Worm (Caenorhabditis elegans) whole organism, L4/young adult: ENCODE results near the gene F38E11.6.

Experiments
- W03F9.2 ChIP-seq: fragments of 150-350 bp; optimal IDR thresholded peaks from 2 replicates; lab custom pipeline; 2014; ENCODE audit warnings: missing biosample characterization, missing genetic modification characterization
- him-1 ChIP-seq: sonication (generic microtip); optimal IDR thresholded peaks from 2 replicates; lab custom pipeline; 2016; ENCODE audit warnings: missing genotype, missing genetic modification reagents, missing genetic modification characterization, missing compliant biosample characterization

DNA sequence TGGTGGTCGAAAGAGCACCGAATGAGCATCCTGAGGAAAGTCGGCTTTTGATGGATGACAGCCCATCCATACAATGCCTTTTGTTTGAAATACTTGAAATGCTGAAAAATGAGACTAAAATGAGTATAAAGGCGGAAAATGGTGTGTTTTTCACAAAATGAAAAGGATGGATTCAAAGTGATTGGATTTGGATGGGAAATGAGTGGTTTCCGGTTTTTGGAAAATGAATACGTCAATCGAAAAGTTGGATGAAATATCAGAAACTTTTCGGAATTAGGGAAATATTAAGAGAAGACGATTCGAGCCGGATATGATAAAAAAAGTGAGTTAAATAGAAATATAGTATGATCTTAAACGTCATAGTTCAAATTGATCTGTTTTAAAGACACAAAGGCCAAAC is at the start of gene F38E11.6:
- no peak for TF ChIP-seq W03F9.2
- no peak for TF ChIP-seq him-1 (tag; lab: Kevin White, UChicago)
